Worm (Caenorhabditis elegans): Measurements from ENCODE around the gene C37C3.9.

Gene C37C3.9

ce11 chrV:7811758-7812157 is 42.7 kb downstream of the C37C3.9 start, which contains the start of gene ZK742.4:
TSS of gene ZK742.4 (minus strand) at chrV:7811792.
- TF ChIP-seq lsl-1 (GFP tag; optimal IDR thresholded peaks at IDR 0.05) (no peak), die-1 (tag; optimal IDR thresholded peaks at IDR 0.05) (no peak), F23B12.7 (tag; optimal IDR thresholded peaks at IDR 0.05; ENCODE audit: insufficient read depth) (no peak), F57C9.4 (tag; optimal IDR thresholded peaks at IDR 0.05) (no peak), ztf-25 (GFP tag; IDR thresholded peaks at IDR 0.05) (no peak), Y67H2A.10 (GFP tag; conservative IDR thresholded peaks at IDR 0.05) (no peak), ets-4 (GFP tag; optimal IDR thresholded peaks at IDR 0.05) (no peak), aptf-2 (GFP tag; conservative IDR thresholded peaks at IDR 0.05) (no peak), attf-3 (GFP tag; conservative IDR thresholded peaks at IDR 0.05) (no peak), madf-10 (tag; optimal IDR thresholded peaks at IDR 0.05) (no peak), xnd-1 (tag; optimal IDR thresholded peaks at IDR 0.05) (no peak), tbx-9 (tag; optimal IDR thresholded peaks at IDR 0.05; ENCODE audit: borderline replicate concordance) (no peak), ceh-100 (GFP tag; IDR thresholded peaks at IDR 0.05) (no peak), ceh-40 (GFP tag; IDR thresholded peaks at IDR 0.05) (no peak), nhr-27 (tag; optimal IDR thresholded peaks at IDR 0.05) (no peak), somi-1 (GFP tag; optimal IDR thresholded peaks at IDR 0.05) (no peak), cebp-2 (GFP tag; IDR thresholded peaks at IDR 0.05) (no peak), sptf-2 (GFP tag; optimal IDR thresholded peaks at IDR 0.05) (no peak), ztf-22 (GFP tag; optimal IDR thresholded peaks at IDR 0.05) (no peak), fkh-3 (tag; optimal IDR thresholded peaks at IDR 0.05) (no peak)

ce11 chrV:7810591-7810990 is 43.9 kb downstream of the C37C3.9 start:
- TF ChIP-seq aptf-2 (GFP tag; conservative IDR thresholded peaks at IDR 0.05) (no peak), bed-1 (GFP tag; IDR thresholded peaks at IDR 0.05) (no peak), lin-40 (tag; optimal IDR thresholded peaks at IDR 0.05) (no peak), C06A6.2 (GFP tag; conservative IDR thresholded peaks at IDR 0.05) (no peak), ceh-58 (GFP tag; IDR thresholded peaks at IDR 0.05) (no peak), F37B4.10 (GFP tag; IDR thresholded peaks at IDR 0.05) (no peak), egrh-3 (GFP tag; IDR thresholded peaks at IDR 0.05) (no peak), repo-1 (tag; optimal IDR thresholded peaks at IDR 0.05) (no peak), unc-62 (GFP tag; optimal IDR thresholded peaks at IDR 0.05) (no peak), rec-8 (tag; optimal IDR thresholded peaks at IDR 0.05) (no peak), lir-1 (GFP tag; conservative IDR thresholded peaks at IDR 0.05) (no peak), attf-6 (GFP tag; IDR thresholded peaks at IDR 0.05) (no peak), nhr-27 (tag; optimal IDR thresholded peaks at IDR 0.05) (no peak), K12H6.12 (tag; optimal IDR thresholded peaks at IDR 0.05) (no peak), lag-1 (GFP tag; IDR thresholded peaks at IDR 0.05) (no peak), chd-7 (tag; optimal IDR thresholded peaks at IDR 0.05) (no peak), Y53G8AR.9 (GFP tag; conservative IDR thresholded peaks at IDR 0.05) (no peak)

- no peak for TF ChIP-seq B0035.1 (tag; optimal IDR thresholded peaks at IDR 0.05)
- TF ChIP-seq nhr-27 (tag; optimal IDR thresholded peaks at IDR 0.05), result no peak
- no peak for TF ChIP-seq sdz-38 (tag; optimal IDR thresholded peaks at IDR 0.05)
- TF ChIP-seq snpc-3.4 (tag; optimal IDR thresholded peaks at IDR 0.05), result no peak
- no peak for TF ChIP-seq cebp-1 (GFP tag; IDR thresholded peaks at IDR 0.05)
- peak; percentile 4 for TF ChIP-seq cebp-1 (tag; optimal IDR thresholded peaks at IDR 0.05)
- peak; percentile 63 for TF ChIP-seq nhr-80 (tag; optimal IDR thresholded peaks at IDR 0.05)
- no peak for TF ChIP-seq nfya-2 (GFP tag; IDR thresholded peaks at IDR 0.05)
- TF ChIP-seq nhr-120 (GFP tag; IDR thresholded peaks at IDR 0.05), result no peak
- no peak for TF ChIP-seq athp-1 (tag; optimal IDR thresholded peaks at IDR 0.05)
- TF ChIP-seq nfyb-1 (GFP tag; IDR thresholded peaks at IDR 0.05), result no peak
- no peak for TF ChIP-seq ceh-58 (GFP tag; IDR thresholded peaks at IDR 0.05)
- TF ChIP-seq zim-3 (tag; optimal IDR thresholded peaks at IDR 0.05), result no peak
- no peak for TF ChIP-seq ceh-40 (GFP tag; IDR thresholded peaks at IDR 0.05)
- TF ChIP-seq dpl-1 (GFP tag; optimal IDR thresholded peaks at IDR 0.05), result no peak
Observed at ce11 chrV:7809320-7810256, 44.9 kb downstream of the C37C3.9 start, which contains the start of gene ZK742.3. TSS of gene ZK742.3 (minus strand) at chrV:7809912.
